Fruit fly (Drosophila melanogaster): ENCODE measurements around the gene CG17803.
A peak's percentile ranks its signal among the peaks of the same experiment; 100 is the strongest.

DNA sequence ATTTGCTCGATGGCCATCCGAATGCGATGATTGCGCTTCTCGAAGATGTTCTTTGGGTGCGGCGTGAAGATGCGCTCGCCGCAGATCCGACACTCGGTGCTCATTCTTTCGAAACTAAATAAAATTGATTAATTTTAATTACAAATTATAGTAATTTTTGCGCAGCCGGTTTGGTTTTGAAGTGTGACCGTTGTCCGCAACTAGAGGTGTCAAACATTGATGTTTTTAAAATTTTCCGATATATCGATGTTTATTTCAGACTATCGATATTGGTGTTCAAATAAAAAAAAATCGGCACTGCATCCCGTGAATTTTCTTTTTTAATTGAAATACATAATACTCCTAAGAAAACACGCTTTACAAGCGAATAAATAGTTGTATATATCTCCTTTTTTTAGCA is 7.7 kb upstream of the CG17803 start, which contains the start of gene Odj:
- TF ChIP-seq Lpt (GFP tag; optimal IDR thresholded peaks at IDR 0.05) (no peak), svp (GFP tag) (no peak), CG11294 (GFP tag; IDR thresholded peaks at IDR 0.05) (no peak), OdsH (GFP tag; optimal IDR thresholded peaks at IDR 0.05) (no peak), CG8632 (GFP tag; optimal IDR thresholded peaks at IDR 0.05) (no peak), Eip75B (GFP tag; optimal IDR thresholded peaks at IDR 0.05) (no peak), Sox15 (GFP tag; optimal IDR thresholded peaks at IDR 0.05) (no peak), CG10631 (GFP tag; optimal IDR thresholded peaks at IDR 0.05) (no peak), CG6854 (GFP tag; optimal IDR thresholded peaks at IDR 0.05) (no peak), Sox102F (GFP tag; optimal IDR thresholded peaks at IDR 0.05) (no peak), CG1621 (tag; optimal IDR thresholded peaks at IDR 0.05) (no peak), fd59A (GFP tag; optimal IDR thresholded peaks at IDR 0.05) (no peak), fkh (GFP tag; optimal IDR thresholded peaks at IDR 0.05) (peak; percentile 59)

Measured in whole organism, prepupa.